Worm (Caenorhabditis elegans) whole organism, L4 larva: ENCODE measurements around the gene F13H10.3.
A peak's percentile ranks its signal among the peaks of the same experiment; 100 is the strongest.

Experiments used
- F10B5.3 ChIP-seq: sonication (generic microtip); optimal IDR thresholded peaks from 2 replicates; lab custom pipeline; 2016; ENCODE audit warnings: mild to moderate bottlenecking, missing genetic modification characterization, missing compliant biosample characterization
- F49E8.2 ChIP-seq: sonication (generic microtip); optimal IDR thresholded peaks from 2 replicates; lab custom pipeline; 2016; ENCODE audit warnings: missing compliant biosample characterization, mild to moderate bottlenecking, missing genetic modification characterization, borderline replicate concordance
- R02D3.7 ChIP-seq: fragments of 150-350 bp; sonication (generic microtip); optimal IDR thresholded peaks from 3 replicates; lab custom pipeline; 2014; ENCODE audit warnings: missing biosample characterization, missing genetic modification characterization
- Y105C5A.15 ChIP-seq: fragments of 200-800 bp; sonication (Bioruptor generic); IDR thresholded peaks from 2 replicates; pipeline ENCODE4 v1.3.6; 2022; ENCODE audit warnings: missing genetic modification characterization, missing compliant biosample characterization
- Y5F2A.4 ChIP-seq: fragments of 200-800 bp; sonication (Bioruptor generic); optimal IDR thresholded peaks from 2 replicates; lab custom pipeline; 2018; ENCODE audit warnings: mild to moderate bottlenecking, missing genetic modification characterization, missing compliant biosample characterization
- ZK337.2 ChIP-seq: fragments of 200-800 bp; sonication (Bioruptor generic); IDR thresholded peaks from 2 replicates; pipeline ENCODE4 v1.3.6; 2022; ENCODE audit warnings: missing genetic modification reagents, missing genetic modification characterization, missing compliant biosample characterization
- ceh-28 ChIP-seq: fragments of 150-350 bp; optimal IDR thresholded peaks from 2 replicates; lab custom pipeline; 2014; ENCODE audit warnings: missing biosample characterization, missing genetic modification reagents, missing genetic modification characterization
- ceh-32 ChIP-seq: sonication (generic microtip); optimal IDR thresholded peaks from 2 replicates; lab custom pipeline; 2016; ENCODE audit warnings: mild to moderate bottlenecking, missing genetic modification characterization, missing compliant biosample characterization; ENCODE audit not compliant: poor library complexity
- ceh-62 ChIP-seq: sonication (generic microtip); optimal IDR thresholded peaks from 2 replicates; lab custom pipeline; 2017; ENCODE audit warnings: missing biosample characterization, missing genetic modification characterization
- ces-1 ChIP-seq: fragments of 150-350 bp; sonication (generic microtip); optimal IDR thresholded peaks from 4 replicates; lab custom pipeline; 2014; ENCODE audit warnings: missing biosample characterization, missing genetic modification reagents, missing genetic modification characterization
- ctbp-1 ChIP-seq: fragments of 200-800 bp; sonication (Bioruptor generic); IDR thresholded peaks from 2 replicates; pipeline ENCODE4 v1.3.6; 2022; ENCODE audit warnings: missing genetic modification reagents, missing genetic modification characterization, missing compliant biosample characterization
- daf-16 ChIP-seq, 3 experiments: sonication (generic microtip); optimal IDR thresholded peaks; 2 replicates each; lab custom pipeline; 2016 to 2017; ENCODE audit warnings: missing genetic modification characterization in 3 of 3, missing genetic modification reagents in 3 of 3, mild to moderate bottlenecking in 2 of 3, missing compliant biosample characterization in 2 of 3, missing biosample characterization in 1 of 3, moderate library complexity in 1 of 3
- daf-8 ChIP-seq: fragments of 200-800 bp; sonication (Bioruptor generic); IDR thresholded peaks from 2 replicates; pipeline ENCODE4 v1.3.6; 2022; ENCODE audit warnings: missing genetic modification characterization, missing compliant biosample characterization
- dmd-8 ChIP-seq: fragments of 200-800 bp; sonication (Bioruptor generic); IDR thresholded peaks from 2 replicates; pipeline ENCODE4 v1.3.6; 2022; ENCODE audit warnings: missing genetic modification characterization, missing compliant biosample characterization
- dmd-9 ChIP-seq: fragments of 200-800 bp; sonication (Bioruptor generic); IDR thresholded peaks from 2 replicates; pipeline ENCODE4 v1.3.6; 2022; ENCODE audit warnings: missing genetic modification reagents, missing genetic modification characterization, missing compliant biosample characterization
- egl-27 ChIP-seq: sonication (generic microtip); optimal IDR thresholded peaks from 3 replicates; lab custom pipeline; 2017; ENCODE audit warnings: missing biosample characterization, missing genetic modification reagents, missing genetic modification characterization
- egl-43 ChIP-seq: fragments of 200-800 bp; sonication (Bioruptor generic); IDR thresholded peaks from 2 replicates; pipeline ENCODE4 v1.3.6; 2022; ENCODE audit warnings: missing genetic modification reagents, missing genetic modification characterization, missing compliant biosample characterization
- fkh-10 ChIP-seq: fragments of 150-350 bp; optimal IDR thresholded peaks from 2 replicates; lab custom pipeline; 2014; ENCODE audit warnings: missing biosample characterization, missing genetic modification reagents, missing genetic modification characterization
- gei-8 ChIP-seq: fragments of 200-800 bp; sonication (Bioruptor generic); optimal IDR thresholded peaks from 2 replicates; lab custom pipeline; 2018; ENCODE audit warnings: mild to moderate bottlenecking, missing genetic modification characterization, missing compliant biosample characterization
- hlh-30 ChIP-seq: sonication (generic microtip); optimal IDR thresholded peaks from 2 replicates; lab custom pipeline; 2017; ENCODE audit warnings: antibody characterized with exemption, mild to moderate bottlenecking, missing genetic modification characterization, missing compliant biosample characterization; ENCODE audit not compliant: insufficient read depth
- hmg-1.1 ChIP-seq: fragments of 200-800 bp; sonication (Bioruptor generic); IDR thresholded peaks from 2 replicates; pipeline ENCODE4 v1.3.6; 2022; ENCODE audit warnings: missing genetic modification reagents, missing genetic modification characterization, missing compliant biosample characterization
- jun-1 ChIP-seq: fragments of 150-350 bp; optimal IDR thresholded peaks from 2 replicates; lab custom pipeline; 2014; ENCODE audit warnings: missing biosample characterization, missing genetic modification reagents, missing genetic modification characterization
- lin-38 ChIP-seq: fragments of 200-800 bp; sonication (Bioruptor generic); IDR thresholded peaks from 2 replicates; pipeline ENCODE4 v1.3.6; 2022; ENCODE audit warnings: missing genetic modification reagents, missing genetic modification characterization, missing compliant biosample characterization
- lin-39 ChIP-seq: fragments of 150-350 bp; optimal IDR thresholded peaks from 2 replicates; lab custom pipeline; 2014; ENCODE audit warnings: missing biosample characterization, missing genetic modification reagents, missing genetic modification characterization
- lsy-2 ChIP-seq, 2 experiments: fragments of 150-350 bp in 1 of 2; sonication (generic microtip) in 1 of 2; optimal IDR thresholded peaks; 2 replicates each; lab custom pipeline; 2014 to 2017; ENCODE audit warnings: missing biosample characterization in 2 of 2, missing genetic modification characterization in 2 of 2
- madf-9 ChIP-seq: fragments of 200-800 bp; sonication (Bioruptor generic); conservative IDR thresholded peaks from 2 replicates; pipeline ENCODE4 v1.3.6; 2022; ENCODE audit warnings: missing genetic modification reagents, missing genetic modification characterization, missing compliant biosample characterization
- mdl-1 ChIP-seq, 2 experiments: fragments of 150-350 bp in 1 of 2; sonication (generic microtip) in 1 of 2; optimal IDR thresholded peaks; 2 replicates each; lab custom pipeline; 2014 to 2017; ENCODE audit warnings: missing biosample characterization in 2 of 2, missing genetic modification characterization in 2 of 2
- mdt-29 ChIP-seq: fragments of 200-800 bp; sonication (Bioruptor generic); IDR thresholded peaks from 2 replicates; pipeline ENCODE4 v1.3.6; 2022; ENCODE audit warnings: missing genetic modification reagents, missing genetic modification characterization, missing compliant biosample characterization
- mep-1 ChIP-seq: fragments of 150-350 bp; sonication (generic microtip); optimal IDR thresholded peaks from 3 replicates; lab custom pipeline; 2014; ENCODE audit warnings: missing biosample characterization, missing genetic modification characterization
- nhr-102 ChIP-seq: sonication (generic microtip); optimal IDR thresholded peaks from 2 replicates; lab custom pipeline; 2016; ENCODE audit warnings: mild to moderate bottlenecking, missing genetic modification characterization, moderate library complexity, missing compliant biosample characterization
- nhr-11 ChIP-seq: fragments of 150-350 bp; optimal IDR thresholded peaks from 2 replicates; lab custom pipeline; 2014; ENCODE audit warnings: missing biosample characterization, missing genetic modification characterization
- nhr-111 ChIP-seq: fragments of 200-800 bp; sonication (Bioruptor generic); optimal IDR thresholded peaks from 2 replicates; lab custom pipeline; 2018; ENCODE audit warnings: mild to moderate bottlenecking, missing genetic modification characterization, missing compliant biosample characterization
- nhr-25 ChIP-seq: sonication (generic microtip); optimal IDR thresholded peaks from 2 replicates; lab custom pipeline; 2017; ENCODE audit warnings: missing genetic modification characterization, mild to moderate bottlenecking, missing compliant biosample characterization, antibody characterized with exemption, moderate library complexity, borderline replicate concordance; ENCODE audit not compliant: insufficient read depth
- nhr-76 ChIP-seq: fragments of 150-350 bp; optimal IDR thresholded peaks from 2 replicates; lab custom pipeline; 2014; ENCODE audit warnings: missing biosample characterization, missing genetic modification characterization
- nhr-77 ChIP-seq: fragments of 150-350 bp; optimal IDR thresholded peaks from 2 replicates; lab custom pipeline; 2014; ENCODE audit warnings: missing biosample characterization, missing genetic modification characterization
- pha-4 ChIP-seq, 2 experiments: fragments of 150-350 bp in 1 of 2; fragments of 200-800 bp in 1 of 2; sonication (Bioruptor generic) in 1 of 2; IDR thresholded peaks in 1 of 2; optimal IDR thresholded peaks in 1 of 2; 2 replicates each; pipeline versions ENCODE4 v1.3.6 to Lab custom; 2014 to 2022; ENCODE audit warnings: missing genetic modification characterization in 2 of 2, missing genetic modification reagents in 2 of 2, missing biosample characterization in 1 of 2, missing compliant biosample characterization in 1 of 2
- php-3 ChIP-seq: fragments of 200-800 bp; sonication (Bioruptor generic); IDR thresholded peaks from 2 replicates; pipeline ENCODE4 v1.3.6; 2022; ENCODE audit warnings: missing genetic modification reagents, missing genetic modification characterization, missing compliant biosample characterization
- saeg-2 ChIP-seq: fragments of 200-800 bp; sonication (Bioruptor generic); IDR thresholded peaks from 2 replicates; pipeline ENCODE4 v1.3.6; 2022; ENCODE audit warnings: missing genetic modification reagents, missing genetic modification characterization, missing compliant biosample characterization
- spr-1 ChIP-seq: sonication (generic microtip); optimal IDR thresholded peaks from 2 replicates; lab custom pipeline; 2016; ENCODE audit warnings: mild to moderate bottlenecking, missing genetic modification characterization, missing compliant biosample characterization
- spr-3 ChIP-seq: fragments of 200-800 bp; sonication (Bioruptor generic); optimal IDR thresholded peaks from 2 replicates; lab custom pipeline; 2018; ENCODE audit warnings: mild to moderate bottlenecking, missing genetic modification characterization, missing compliant biosample characterization
- tag-97 ChIP-seq: fragments of 200-800 bp; sonication (Bioruptor generic); IDR thresholded peaks from 2 replicates; pipeline ENCODE4 v1.3.6; 2022; ENCODE audit warnings: missing genetic modification characterization, missing compliant biosample characterization
- tra-1 ChIP-seq: fragments of 200-800 bp; sonication (Bioruptor generic); IDR thresholded peaks from 2 replicates; pipeline ENCODE4 v1.3.6; 2022; ENCODE audit warnings: missing genetic modification reagents, missing genetic modification characterization, missing compliant biosample characterization
- unc-130 ChIP-seq: sonication (generic microtip); optimal IDR thresholded peaks from 2 replicates; lab custom pipeline; 2016; ENCODE audit warnings: missing genetic modification reagents, missing genetic modification characterization, missing compliant biosample characterization
- unc-39 ChIP-seq: sonication (generic microtip); optimal IDR thresholded peaks from 2 replicates; lab custom pipeline; 2017; ENCODE audit warnings: missing biosample characterization, missing genetic modification characterization
- vab-7 ChIP-seq: fragments of 200-800 bp; sonication (Bioruptor generic); IDR thresholded peaks from 2 replicates; pipeline ENCODE4 v1.3.6; 2022; ENCODE audit warnings: missing genetic modification reagents, missing genetic modification characterization, missing compliant biosample characterization
- zfp-3 ChIP-seq: fragments of 200-800 bp; sonication (Bioruptor generic); conservative IDR thresholded peaks from 2 replicates; pipeline ENCODE4 v1.3.6; 2022; ENCODE audit warnings: missing genetic modification reagents, missing genetic modification characterization, missing compliant biosample characterization
- zip-11 ChIP-seq: fragments of 200-800 bp; sonication (Bioruptor generic); IDR thresholded peaks from 2 replicates; pipeline ENCODE4 v1.3.6; 2022; ENCODE audit warnings: missing genetic modification characterization, missing compliant biosample characterization
- ztf-11 ChIP-seq: fragments of 150-350 bp; optimal IDR thresholded peaks from 2 replicates; lab custom pipeline; 2014; ENCODE audit warnings: missing biosample characterization, missing genetic modification characterization
- ztf-7 ChIP-seq: fragments of 150-350 bp; optimal IDR thresholded peaks from 2 replicates; lab custom pipeline; 2014; ENCODE audit warnings: missing biosample characterization, missing genetic modification characterization

F13H10.3 gene

ce11 chrIV:11019962-11020550 lies 4.3 kb upstream of the F13H10.3 start, which contains the start of gene F13H10.8 (continued):
- TF ChIP-seq nhr-25 (tag; lab: Kevin White, UChicago) (no peak), tra-1 (GFP tag; lab: Robert Waterston, UW) (no peak), Y5F2A.4 (GFP tag; lab: Kevin White, UChicago) (no peak), dmd-8 (GFP tag; lab: Robert Waterston, UW) (no peak), F10B5.3 (tag; lab: Kevin White, UChicago) (no peak), egl-43 (GFP tag; lab: Robert Waterston, UW) (no peak), nhr-76 (tag; lab: Kevin White, UChicago) (no peak), spr-3 (GFP tag; lab: Kevin White, UChicago) (no peak), ztf-11 (tag; lab: Kevin White, UChicago) (no peak), mdt-29 (GFP tag; lab: Robert Waterston, UW) (no peak), nhr-102 (tag; lab: Kevin White, UChicago) (no peak), egl-27 (tag; lab: Kevin White, UChicago) (no peak), hmg-1.1 (GFP tag; lab: Robert Waterston, UW) (no peak), ceh-28 (tag; lab: Kevin White, UChicago) (no peak), daf-16 (GFP tag; optimal IDR thresholded peaks at IDR 0.05; lab: Kevin White, UChicago) (no peak), daf-16 (tag; optimal IDR thresholded peaks at IDR 0.05; lab: Kevin White, UChicago) (peak; percentile 66), lin-38 (peak; percentile 92), F49E8.2 (no peak), lsy-2 (tag; optimal IDR thresholded peaks at IDR 0.05; lab: Kevin White, UChicago) (peak in 1 of 2 experiments; percentile 38), madf-9 (GFP tag; lab: Robert Waterston, UW) (no peak), nhr-77 (tag; lab: Kevin White, UChicago) (peak; percentile 3), unc-39 (tag; lab: Kevin White, UChicago) (no peak), zip-11 (GFP tag; lab: Robert Waterston, UW) (no peak), daf-8 (GFP tag; lab: Robert Waterston, UW) (no peak), lin-39 (no peak), spr-1 (tag; lab: Kevin White, UChicago) (no peak), saeg-2 (GFP tag; lab: Robert Waterston, UW) (no peak), mep-1 (peak; percentile 21), R02D3.7 (no peak), ztf-7 (tag; lab: Kevin White, UChicago) (no peak), unc-130 (GFP tag; lab: Kevin White, UChicago) (no peak), hlh-30 (peak; percentile 30), zfp-3 (GFP tag; lab: Robert Waterston, UW) (no peak), ceh-32 (tag; lab: Kevin White, UChicago) (no peak), jun-1 (tag; lab: Kevin White, UChicago) (no peak), php-3 (peak; percentile 47; the same call in 1 of the 2 replicates), pha-4 (GFP tag; IDR thresholded peaks at IDR 0.05; lab: Robert Waterston, UW) (0 out of 2 replicates have a peak, but pooled peaks have one; percentile 8), pha-4 (tag; optimal IDR thresholded peaks at IDR 0.05; lab: Kevin White, UChicago) (peak; percentile 85), dmd-9 (GFP tag; lab: Robert Waterston, UW) (no peak), mdl-1 (tag; optimal IDR thresholded peaks at IDR 0.05; lab: Kevin White, UChicago) (peak in 1 of 2 experiments; percentile 44), fkh-10 (GFP tag; lab: Kevin White, UChicago) (no peak), ceh-62 (tag; lab: Kevin White, UChicago) (no peak), gei-8 (GFP tag; lab: Kevin White, UChicago) (no peak), Y105C5A.15 (no peak), nhr-11 (tag; lab: Kevin White, UChicago) (no peak), vab-7 (GFP tag; lab: Robert Waterston, UW) (no peak), tag-97 (no peak), ZK337.2 (GFP tag; lab: Robert Waterston, UW) (no peak), ces-1 (GFP tag; lab: Kevin White, UChicago) (no peak), nhr-111 (GFP tag; lab: Kevin White, UChicago) (no peak), ctbp-1 (GFP tag; lab: Robert Waterston, UW) (no peak)
